Worm (Caenorhabditis elegans): ENCODE data around the gene F09E5.12.

DNA sequence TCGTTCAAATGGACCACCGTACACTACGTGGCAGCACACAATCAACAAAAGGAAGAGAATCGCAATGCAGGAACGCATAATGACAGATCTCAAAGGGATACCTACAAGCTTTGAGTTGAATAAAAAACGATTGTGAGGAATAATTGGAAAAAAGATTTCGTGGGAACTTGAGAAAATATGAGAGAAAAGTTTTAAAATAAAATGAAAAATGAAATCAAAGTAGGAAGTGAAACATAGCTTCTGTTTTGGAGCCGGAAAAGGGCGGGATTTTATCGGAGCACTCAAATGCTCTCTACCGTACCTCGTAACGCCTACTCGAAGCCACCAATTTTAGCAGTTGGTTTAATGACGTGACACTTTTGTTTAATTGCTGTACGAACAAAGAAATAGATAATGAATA is 25.8 kb downstream of the F09E5.12 start, which contains the start of gene F09E5.14:
- TF ChIP-seq F49E8.2 (tag; optimal IDR thresholded peaks at IDR 0.05; ENCODE audit: borderline replicate concordance): no peak
- TF ChIP-seq ceh-82 (tag; optimal IDR thresholded peaks at IDR 0.05): no peak
- TF ChIP-seq ama-1 (optimal IDR thresholded peaks at IDR 0.05): no peak
- TF ChIP-seq fkh-10 (GFP tag; optimal IDR thresholded peaks at IDR 0.05): no peak
- TF ChIP-seq nhr-76 (tag; optimal IDR thresholded peaks at IDR 0.05): no peak
- TF ChIP-seq pqm-1 (tag; optimal IDR thresholded peaks at IDR 0.05): no peak
